Worm (Caenorhabditis elegans) whole organism, L1 larva: Measurements from ENCODE around the gene T09A12.1.

Source experiments
- lir-3 ChIP-seq: sonication (generic microtip); optimal IDR thresholded peaks from 2 replicates; lab custom pipeline; 2016; ENCODE audit warnings: mild to moderate bottlenecking, missing genetic modification characterization, moderate library complexity, missing compliant biosample characterization; ENCODE audit not compliant: poor library complexity
- mdl-1 ChIP-seq, 2 experiments: fragments of 150-350 bp; optimal IDR thresholded peaks; 2 replicates each; lab custom pipeline; 2014 to 2017; ENCODE audit warnings: missing biosample characterization in 2 of 2, missing genetic modification characterization in 2 of 2, inconsistent platforms in 1 of 2

DNA sequence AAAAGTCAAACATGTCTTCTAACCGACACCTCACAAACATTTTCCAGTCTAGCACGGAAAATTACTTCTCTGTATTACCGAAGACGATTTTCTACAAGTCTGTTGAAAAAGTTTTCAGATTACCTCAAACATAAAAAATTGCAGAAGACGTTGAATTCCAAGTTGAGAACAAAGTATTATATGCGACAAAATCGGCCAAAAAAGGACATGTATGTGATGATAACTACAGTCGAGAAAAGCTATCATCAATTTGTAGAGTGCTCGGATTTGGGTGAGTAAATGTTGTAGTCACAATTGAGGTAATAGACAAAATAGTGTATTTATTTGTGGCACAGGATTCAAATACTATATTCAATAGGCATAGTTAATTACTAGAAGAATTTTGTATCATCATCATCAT, 35.4 kb upstream of the T09A12.1 start:
- TF ChIP-seq lir-3 (tag; lab: Kevin White, UChicago), result no peak
- TF ChIP-seq mdl-1 (tag; optimal IDR thresholded peaks at IDR 0.05; lab: Kevin White, UChicago), result no peak
